Worm (Caenorhabditis elegans) whole organism, L4 larva: ENCODE data around the gene idpc-4.
A peak's percentile ranks its signal among the peaks of the same experiment; 100 is the strongest.

ENCODE experiments used
- F10B5.3 ChIP-seq: sonication (generic microtip); optimal IDR thresholded peaks from 2 replicates; lab custom pipeline; 2016; ENCODE audit warnings: mild to moderate bottlenecking, missing genetic modification characterization, missing compliant biosample characterization
- F26F4.8 ChIP-seq: fragments of 200-800 bp; sonication (Bioruptor generic); conservative IDR thresholded peaks from 2 replicates; pipeline ENCODE4 v1.3.6; 2022; ENCODE audit warnings: missing genetic modification characterization, missing compliant biosample characterization
- F49E8.2 ChIP-seq: sonication (generic microtip); optimal IDR thresholded peaks from 2 replicates; lab custom pipeline; 2016; ENCODE audit warnings: missing compliant biosample characterization, mild to moderate bottlenecking, missing genetic modification characterization, borderline replicate concordance
- R02D3.7 ChIP-seq: fragments of 150-350 bp; sonication (generic microtip); optimal IDR thresholded peaks from 3 replicates; lab custom pipeline; 2014; ENCODE audit warnings: missing biosample characterization, missing genetic modification characterization
- T20F7.1 ChIP-seq: fragments of 200-800 bp; sonication (Bioruptor generic); optimal IDR thresholded peaks from 2 replicates; lab custom pipeline; 2018; ENCODE audit warnings: mild to moderate bottlenecking, missing genetic modification characterization, missing compliant biosample characterization
- Y5F2A.4 ChIP-seq: fragments of 200-800 bp; sonication (Bioruptor generic); optimal IDR thresholded peaks from 2 replicates; lab custom pipeline; 2018; ENCODE audit warnings: mild to moderate bottlenecking, missing genetic modification characterization, missing compliant biosample characterization
- ZK337.2 ChIP-seq: fragments of 200-800 bp; sonication (Bioruptor generic); IDR thresholded peaks from 2 replicates; pipeline ENCODE4 v1.3.6; 2022; ENCODE audit warnings: missing genetic modification reagents, missing genetic modification characterization, missing compliant biosample characterization
- ZK546.5 ChIP-seq, 2 experiments: sonication (generic microtip); optimal IDR thresholded peaks; 2 replicates each; lab custom pipeline; 2017; ENCODE audit warnings: missing biosample characterization in 2 of 2, missing genetic modification characterization in 2 of 2
- ceh-28 ChIP-seq: fragments of 150-350 bp; optimal IDR thresholded peaks from 2 replicates; lab custom pipeline; 2014; ENCODE audit warnings: missing biosample characterization, missing genetic modification reagents, missing genetic modification characterization
- ceh-62 ChIP-seq: sonication (generic microtip); optimal IDR thresholded peaks from 2 replicates; lab custom pipeline; 2017; ENCODE audit warnings: missing biosample characterization, missing genetic modification characterization
- cey-2 ChIP-seq: sonication (generic microtip); optimal IDR thresholded peaks from 3 replicates; lab custom pipeline; 2017; ENCODE audit warnings: missing genetic modification characterization, mild to moderate bottlenecking, missing compliant biosample characterization, antibody characterized with exemption, borderline replicate concordance; ENCODE audit not compliant: insufficient read depth
- dmd-6 ChIP-seq: fragments of 200-800 bp; sonication (Bioruptor generic); IDR thresholded peaks from 2 replicates; pipeline ENCODE4 v1.3.6; 2022; ENCODE audit warnings: missing genetic modification reagents, missing genetic modification characterization, missing compliant biosample characterization
- dmd-9 ChIP-seq: fragments of 200-800 bp; sonication (Bioruptor generic); IDR thresholded peaks from 2 replicates; pipeline ENCODE4 v1.3.6; 2022; ENCODE audit warnings: missing genetic modification reagents, missing genetic modification characterization, missing compliant biosample characterization
- dpl-1 ChIP-seq: fragments of 150-350 bp; optimal IDR thresholded peaks from 2 replicates; lab custom pipeline; 2014; ENCODE audit warnings: missing biosample characterization, missing genetic modification reagents, missing genetic modification characterization
- fkh-10 ChIP-seq: fragments of 150-350 bp; optimal IDR thresholded peaks from 2 replicates; lab custom pipeline; 2014; ENCODE audit warnings: missing biosample characterization, missing genetic modification reagents, missing genetic modification characterization
- fos-1 ChIP-seq: fragments of 150-350 bp; optimal IDR thresholded peaks from 2 replicates; lab custom pipeline; 2014; ENCODE audit warnings: missing biosample characterization, missing genetic modification characterization
- gei-8 ChIP-seq: fragments of 200-800 bp; sonication (Bioruptor generic); optimal IDR thresholded peaks from 2 replicates; lab custom pipeline; 2018; ENCODE audit warnings: mild to moderate bottlenecking, missing genetic modification characterization, missing compliant biosample characterization
- lin-15B ChIP-seq: fragments of 150-350 bp; sonication (generic microtip); optimal IDR thresholded peaks from 3 replicates; lab custom pipeline; 2014; ENCODE audit warnings: missing biosample characterization, missing genetic modification characterization
- lin-29 ChIP-seq: fragments of 200-800 bp; sonication (Bioruptor generic); IDR thresholded peaks from 2 replicates; pipeline ENCODE4 v1.3.6; 2022; ENCODE audit warnings: missing genetic modification reagents, missing genetic modification characterization, missing compliant biosample characterization
- lsy-2 ChIP-seq, 2 experiments: fragments of 150-350 bp in 1 of 2; sonication (generic microtip) in 1 of 2; optimal IDR thresholded peaks; 2 replicates each; lab custom pipeline; 2014 to 2017; ENCODE audit warnings: missing biosample characterization in 2 of 2, missing genetic modification characterization in 2 of 2
- madf-5 ChIP-seq, 2 experiments: fragments of 200-800 bp; sonication (Bioruptor generic); IDR thresholded peaks; 2 replicates each; pipeline ENCODE4 v1.3.6; 2022; ENCODE audit warnings: missing compliant biosample characterization in 2 of 2, missing genetic modification characterization in 2 of 2
- mdl-1 ChIP-seq, 2 experiments: fragments of 150-350 bp in 1 of 2; sonication (generic microtip) in 1 of 2; optimal IDR thresholded peaks; 2 replicates each; lab custom pipeline; 2014 to 2017; ENCODE audit warnings: missing biosample characterization in 2 of 2, missing genetic modification characterization in 2 of 2
- mxl-2 ChIP-seq: fragments of 200-800 bp; sonication (Bioruptor generic); conservative IDR thresholded peaks from 2 replicates; pipeline ENCODE4 v1.3.6; 2022; ENCODE audit warnings: missing genetic modification reagents, missing genetic modification characterization, missing compliant biosample characterization
- nhr-10 ChIP-seq: fragments of 150-350 bp; optimal IDR thresholded peaks from 2 replicates; lab custom pipeline; 2014; ENCODE audit warnings: missing biosample characterization, missing genetic modification characterization
- nhr-28 ChIP-seq: fragments of 150-350 bp; optimal IDR thresholded peaks from 2 replicates; lab custom pipeline; 2014; ENCODE audit warnings: missing biosample characterization, missing genetic modification characterization
- nhr-42 ChIP-seq: fragments of 200-800 bp; sonication (Bioruptor generic); IDR thresholded peaks from 2 replicates; pipeline ENCODE4 v1.3.6; 2022; ENCODE audit warnings: missing genetic modification characterization, missing compliant biosample characterization
- pha-4 ChIP-seq, 2 experiments: fragments of 150-350 bp in 1 of 2; fragments of 200-800 bp in 1 of 2; sonication (Bioruptor generic) in 1 of 2; IDR thresholded peaks in 1 of 2; optimal IDR thresholded peaks in 1 of 2; 2 replicates each; pipeline versions ENCODE4 v1.3.6 to Lab custom; 2014 to 2022; ENCODE audit warnings: missing genetic modification characterization in 2 of 2, missing genetic modification reagents in 2 of 2, missing biosample characterization in 1 of 2, missing compliant biosample characterization in 1 of 2
- set-16 ChIP-seq: fragments of 200-800 bp; sonication (Bioruptor generic); IDR thresholded peaks from 2 replicates; pipeline ENCODE4 v1.3.6; 2022; ENCODE audit warnings: missing genetic modification reagents, missing genetic modification characterization, missing compliant biosample characterization
- unc-62 ChIP-seq, 3 experiments: fragments of 150-350 bp in 1 of 3; sonication (generic microtip); optimal IDR thresholded peaks in 2 of 3; peaks in 1 of 3; 1 replicate in 1 of 3; 2 replicates in 2 of 3; lab custom pipeline; 2014 to 2017; ENCODE audit warnings: missing biosample characterization in 3 of 3, missing genetic modification characterization in 3 of 3, missing genetic modification reagents in 3 of 3, missing genotype in 1 of 3
- vab-7 ChIP-seq: fragments of 200-800 bp; sonication (Bioruptor generic); IDR thresholded peaks from 2 replicates; pipeline ENCODE4 v1.3.6; 2022; ENCODE audit warnings: missing genetic modification reagents, missing genetic modification characterization, missing compliant biosample characterization
- zfp-3 ChIP-seq: fragments of 200-800 bp; sonication (Bioruptor generic); conservative IDR thresholded peaks from 2 replicates; pipeline ENCODE4 v1.3.6; 2022; ENCODE audit warnings: missing genetic modification reagents, missing genetic modification characterization, missing compliant biosample characterization

The idpc-4 gene

ce11 chrV:9630944-9631343 is 5.7 kb downstream of the idpc-4 start, which contains the start of gene T06E4.5:
Gene T06E4.5, plus strand, starts transcription at chrV:9631244.
- TF ChIP-seq cey-2 (tag; lab: Kevin White, UChicago): no peak
- TF ChIP-seq lsy-2 (tag; optimal IDR thresholded peaks at IDR 0.05; lab: Kevin White, UChicago): no peak
- TF ChIP-seq mxl-2: no peak
- no peak for TF ChIP-seq vab-7 (GFP tag; lab: Robert Waterston, UW)
- TF ChIP-seq F49E8.2 (tag; lab: Kevin White, UChicago): no peak
- no peak for TF ChIP-seq gei-8 (GFP tag; lab: Kevin White, UChicago)
- no peak for TF ChIP-seq nhr-10
- no peak for TF ChIP-seq nhr-28 (tag; lab: Kevin White, UChicago)
- no peak for TF ChIP-seq fos-1 (tag; lab: Kevin White, UChicago)
- no peak for TF ChIP-seq ceh-62 (tag; lab: Kevin White, UChicago)
- no peak for TF ChIP-seq Y5F2A.4
- TF ChIP-seq T20F7.1 (GFP tag; lab: Kevin White, UChicago): no peak
- no peak for TF ChIP-seq R02D3.7 (tag; lab: Kevin White, UChicago)
- no peak for TF ChIP-seq ceh-28 (tag; lab: Kevin White, UChicago)
- no peak for TF ChIP-seq mdl-1 (tag; optimal IDR thresholded peaks at IDR 0.05; lab: Kevin White, UChicago)

ce11 chrV:9632348-9632747 is 7.1 kb downstream of the idpc-4 start:
- TF ChIP-seq pha-4 (GFP tag; IDR thresholded peaks at IDR 0.05; lab: Robert Waterston, UW) (peak; percentile 56; the same call in 1 of the 2 replicates), pha-4 (tag; optimal IDR thresholded peaks at IDR 0.05; lab: Kevin White, UChicago) (no peak), ZK337.2 (GFP tag; lab: Robert Waterston, UW) (no peak), F26F4.8 (GFP tag; lab: Robert Waterston, UW) (0 out of 2 replicates have a peak, but pooled peaks have one; percentile 4), set-16 (GFP tag; lab: Robert Waterston, UW) (peak; percentile 99), madf-5 (GFP tag; IDR thresholded peaks at IDR 0.05; lab: Robert Waterston, UW) (peak in 1 of 2 experiments; percentile 52; a peak in 1 of 4 replicates)

ce11 chrV:9633313-9633712 is 8.1 kb downstream of the idpc-4 start, which contains the start of gene col-147:
Gene col-147, minus strand, starts transcription at chrV:9633338.
- TF ChIP-seq ZK546.5 (tag; optimal IDR thresholded peaks at IDR 0.05; lab: Kevin White, UChicago): no peak
- peak; percentile 11 for TF ChIP-seq cey-2 (tag; lab: Kevin White, UChicago)
- peak; percentile 60 for TF ChIP-seq nhr-28 (tag; lab: Kevin White, UChicago)
- TF ChIP-seq unc-62 (GFP tag; optimal IDR thresholded peaks at IDR 0.05 in 1 of 2; lab: Kevin White, UChicago): peak in 1 of 2 experiments; percentile 83
- no peak for TF ChIP-seq unc-62 (tag; optimal IDR thresholded peaks at IDR 0.05; lab: Kevin White, UChicago)
- no peak for TF ChIP-seq zfp-3 (GFP tag; lab: Robert Waterston, UW)
- TF ChIP-seq dmd-6: 0 out of 2 replicates have a peak, but pooled peaks have one; percentile 7

ce11 chrV:9645507-9645906 is 20.3 kb downstream of the idpc-4 start, which contains the start of the genes atl-1 and hcp-2:
Gene atl-1, minus strand, starts transcription at chrV:9645595.
Gene hcp-2, plus strand, starts transcription at chrV:9645859.
- no peak for TF ChIP-seq nhr-42 (GFP tag; lab: Robert Waterston, UW)
- peak; percentile 62 for TF ChIP-seq dpl-1 (GFP tag; lab: Kevin White, UChicago)
- no peak for TF ChIP-seq fkh-10 (GFP tag; lab: Kevin White, UChicago)
- no peak for TF ChIP-seq F10B5.3 (tag; lab: Kevin White, UChicago)
- no peak for TF ChIP-seq lin-29 (GFP tag; lab: Robert Waterston, UW)
- no peak for TF ChIP-seq madf-5 (GFP tag; IDR thresholded peaks at IDR 0.05; lab: Robert Waterston, UW)
- TF ChIP-seq, all 104 proteins: peak for 1

ce11 chrV:9651294-9651693 is 26.1 kb downstream of the idpc-4 start, which contains the start of gene T06E4.21:
Gene T06E4.21, plus strand, starts transcription at chrV:9651594.
- no peak for TF ChIP-seq dmd-9 (GFP tag; lab: Robert Waterston, UW)
- no peak for TF ChIP-seq cey-2 (tag; lab: Kevin White, UChicago)
- no peak for TF ChIP-seq lin-15B (tag; lab: Kevin White, UChicago)
- no peak for TF ChIP-seq nhr-42 (GFP tag; lab: Robert Waterston, UW)
- TF ChIP-seq, all 104 proteins: peak for 0
